Worm (Caenorhabditis elegans): ENCODE results near the gene scl-11.

DNA sequence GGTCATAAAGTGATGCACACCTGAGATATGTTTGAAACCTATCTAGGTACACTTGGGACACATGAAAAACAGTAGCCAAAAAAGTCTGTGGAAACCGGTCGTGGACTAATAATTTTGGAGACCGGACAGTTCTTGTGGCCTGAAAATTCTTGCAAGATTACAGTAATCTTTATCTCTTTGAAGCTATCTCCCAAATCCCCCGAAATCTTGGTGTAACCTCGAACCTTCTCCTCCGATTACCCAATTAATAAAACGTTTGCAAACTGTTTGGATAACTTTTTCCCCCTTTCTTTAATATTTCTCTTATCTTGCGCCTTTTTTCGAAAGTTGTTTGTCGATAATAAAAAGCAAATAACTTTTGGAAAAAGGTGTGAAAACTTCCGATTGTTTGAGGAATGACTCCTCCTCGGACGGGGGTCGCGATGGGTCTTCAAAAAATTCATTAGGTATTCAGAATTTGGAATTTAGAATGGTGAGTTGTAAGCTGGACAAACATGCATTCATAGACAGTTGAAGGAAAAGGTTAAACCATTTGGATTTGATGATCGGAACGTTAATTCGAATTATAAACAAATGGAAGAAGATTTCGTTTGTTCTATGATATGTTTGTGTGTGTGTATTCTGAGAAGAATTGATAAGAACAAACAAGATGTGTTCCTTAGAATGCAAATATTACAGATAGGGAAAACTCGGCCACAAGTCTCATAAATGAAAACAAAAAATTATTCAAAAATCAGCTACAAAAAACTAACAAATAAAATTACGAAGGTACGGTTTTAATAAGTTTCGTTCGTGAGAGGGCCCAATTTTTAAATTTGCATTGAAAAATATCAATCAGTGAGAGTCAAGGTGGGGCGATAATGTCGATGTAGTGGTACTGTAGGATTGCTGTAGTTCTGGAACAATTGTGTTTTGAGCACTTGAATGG, 31.9 kb downstream of the scl-11 start:
- TF ChIP-seq ets-5 (GFP tag; IDR thresholded peaks at IDR 0.05) (no peak), mep-1 (tag; optimal IDR thresholded peaks at IDR 0.05) (no peak), unc-62 (GFP tag; optimal IDR thresholded peaks at IDR 0.05) (no peak), nhr-11 (tag; optimal IDR thresholded peaks at IDR 0.05) (no peak), egl-27 (tag; optimal IDR thresholded peaks at IDR 0.05) (no peak), nhr-28 (tag; optimal IDR thresholded peaks at IDR 0.05) (no peak), lir-3 (tag; optimal IDR thresholded peaks at IDR 0.05; ENCODE audit: poor library complexity) (no peak), unc-130 (tag; optimal IDR thresholded peaks at IDR 0.05) (no peak), elt-3 (tag; optimal IDR thresholded peaks at IDR 0.05) (no peak), ztf-4 (tag; optimal IDR thresholded peaks at IDR 0.05) (no peak)
